Fruit fly (Drosophila melanogaster) whole organism, embryonic: ENCODE measurements around the gene CG2124.

ENCODE experiments used
- Aef1 ChIP-seq: fragments of 200-800 bp; sonication (Bioruptor generic); IDR thresholded peaks from 3 replicates; pipeline ENCODE4 v1.3.6; 2022; ENCODE audit warnings: missing biosample characterization, missing genetic modification characterization
- Atf-2 ChIP-seq: fragments of 200-800 bp; sonication (Bioruptor generic); optimal IDR thresholded peaks from 2 replicates; lab custom pipeline; 2016; ENCODE audit warnings: missing biosample characterization, missing genetic modification characterization
- BtbVII ChIP-seq: fragments of 200-800 bp; sonication (Bioruptor generic); optimal IDR thresholded peaks from 3 replicates; lab custom pipeline; 2017; ENCODE audit warnings: missing biosample characterization, mild to moderate bottlenecking, missing genetic modification characterization
- CG10147 ChIP-seq: fragments of 200-800 bp; sonication (Bioruptor generic); optimal IDR thresholded peaks from 2 replicates; lab custom pipeline; 2019; ENCODE audit warnings: missing biosample characterization, mild to moderate bottlenecking, missing genetic modification characterization, moderate library complexity
- CG10431 ChIP-seq: fragments of 200-800 bp; sonication (Bioruptor generic); optimal IDR thresholded peaks from 3 replicates; lab custom pipeline; 2018; ENCODE audit warnings: missing biosample characterization, mild to moderate bottlenecking, missing genetic modification characterization
- CG12769 ChIP-seq: fragments of 200-800 bp; sonication (Bioruptor generic); optimal IDR thresholded peaks from 2 replicates; lab custom pipeline; 2019; ENCODE audit warnings: missing biosample characterization, mild to moderate bottlenecking, missing genetic modification characterization, moderate library complexity
- CG13624 ChIP-seq: fragments of 200-800 bp; sonication (Bioruptor generic); optimal IDR thresholded peaks from 2 replicates; lab custom pipeline; 2016; ENCODE audit warnings: missing biosample characterization, missing genetic modification characterization
- CG15073 ChIP-seq: fragments of 200-800 bp; sonication (Bioruptor generic); optimal IDR thresholded peaks from 2 replicates; lab custom pipeline; 2016; ENCODE audit warnings: missing biosample characterization, missing genetic modification characterization
- CG15269 ChIP-seq: fragments of 200-800 bp; sonication (Bioruptor generic); optimal IDR thresholded peaks from 2 replicates; lab custom pipeline; 2018; ENCODE audit warnings: missing biosample characterization, mild to moderate bottlenecking, missing genetic modification characterization, moderate library complexity
- CG17186 ChIP-seq: fragments of 200-800 bp; sonication (Bioruptor generic); optimal IDR thresholded peaks from 3 replicates; lab custom pipeline; 2017; ENCODE audit warnings: missing biosample characterization, missing genetic modification reagents, missing genetic modification characterization
- CG17361 ChIP-seq: fragments of 200-800 bp; sonication (Bioruptor generic); IDR thresholded peaks from 3 replicates; pipeline ENCODE4 v1.3.6; 2022; ENCODE audit warnings: missing biosample characterization, missing genetic modification characterization
- CG1832 ChIP-seq: fragments of 200-800 bp; sonication (Bioruptor generic); optimal IDR thresholded peaks from 2 replicates; lab custom pipeline; 2017; ENCODE audit warnings: missing biosample characterization, mild to moderate bottlenecking, missing genetic modification characterization, inconsistent platforms
- CG18619 ChIP-seq: fragments of 200-800 bp; sonication (Bioruptor generic); optimal IDR thresholded peaks from 3 replicates; lab custom pipeline; 2017; ENCODE audit warnings: missing biosample characterization, mild to moderate bottlenecking, missing genetic modification characterization
- CG2129 ChIP-seq: fragments of 200-800 bp; sonication (Bioruptor generic); IDR thresholded peaks from 2 replicates; pipeline ENCODE4 v1.3.6; 2022; ENCODE audit warnings: missing biosample characterization, missing genetic modification characterization; ENCODE audit not compliant: partially characterized antibody
- CG2199 ChIP-seq: fragments of 200-800 bp; sonication (Bioruptor generic); IDR thresholded peaks from 3 replicates; pipeline ENCODE4 v1.3.6; 2022; ENCODE audit warnings: missing biosample characterization, missing genetic modification characterization
- CG31224 ChIP-seq: fragments of 200-800 bp; sonication (Bioruptor generic); IDR thresholded peaks from 2 replicates; pipeline ENCODE4 v1.3.6; 2022; ENCODE audit warnings: missing biosample characterization, missing genetic modification characterization
- CG3847 ChIP-seq: fragments of 200-800 bp; sonication (Bioruptor generic); IDR thresholded peaks from 2 replicates; pipeline ENCODE4 v1.3.6; 2022; ENCODE audit warnings: missing biosample characterization, missing genetic modification characterization
- CG4328 ChIP-seq: fragments of 200-800 bp; sonication (Bioruptor generic); optimal IDR thresholded peaks from 3 replicates; lab custom pipeline; 2017; ENCODE audit warnings: missing biosample characterization, missing genetic modification reagents, missing genetic modification characterization
- CG4617 ChIP-seq: fragments of 200-800 bp; sonication (Bioruptor generic); optimal IDR thresholded peaks from 3 replicates; lab custom pipeline; 2016; ENCODE audit warnings: missing biosample characterization, missing genetic modification characterization, borderline replicate concordance
- CG4730 ChIP-seq: fragments of 200-800 bp; sonication (Bioruptor generic); IDR thresholded peaks from 2 replicates; pipeline ENCODE4 v1.3.6; 2022; ENCODE audit warnings: missing biosample characterization, missing genetic modification characterization
- CG7786 ChIP-seq: fragments of 200-800 bp; sonication (Bioruptor generic); optimal IDR thresholded peaks from 2 replicates; lab custom pipeline; 2016; ENCODE audit warnings: missing biosample characterization, missing genetic modification characterization
- CG9609 ChIP-seq: fragments of 200-800 bp; sonication (Bioruptor generic); optimal IDR thresholded peaks from 3 replicates; lab custom pipeline; 2016; ENCODE audit warnings: missing biosample characterization, missing genetic modification characterization
- CG9932 ChIP-seq: fragments of 200-800 bp; sonication (Bioruptor generic); IDR thresholded peaks from 2 replicates; pipeline ENCODE4 v1.3.6; 2022; ENCODE audit warnings: missing biosample characterization, missing genetic modification characterization
- H2.0 ChIP-seq: fragments of 200-800 bp; sonication (Bioruptor generic); IDR thresholded peaks from 2 replicates; pipeline ENCODE4 v1.3.6; 2022; ENCODE audit warnings: missing biosample characterization, missing genetic modification characterization
- Hr78 ChIP-seq, 2 experiments: fragments of 200-800 bp in 1 of 2; fragments of >200 bp in 1 of 2; sonication (Bioruptor generic) in 1 of 2; optimal IDR thresholded peaks; 2 replicates each; lab custom pipeline; 2017 to 2019; ENCODE audit warnings: missing biosample characterization in 2 of 2, missing genetic modification characterization in 2 of 2, mild to moderate bottlenecking in 1 of 2, moderate library complexity in 1 of 2
- Jarid2 ChIP-seq: fragments of 200-800 bp; sonication (Bioruptor generic); optimal IDR thresholded peaks from 3 replicates; lab custom pipeline; 2017; ENCODE audit warnings: mild to moderate bottlenecking, missing biosample characterization, missing genetic modification reagents, missing genetic modification characterization
- Lhr ChIP-seq: fragments of 200-800 bp; sonication (Bioruptor generic); optimal IDR thresholded peaks from 3 replicates; lab custom pipeline; 2017; ENCODE audit warnings: mild to moderate bottlenecking, missing biosample characterization, missing genetic modification reagents, missing genetic modification characterization
- Med ChIP-seq: fragments of 200-800 bp; sonication (Bioruptor generic); peaks from one replicate; lab custom pipeline; 2016; ENCODE audit warnings: missing biosample characterization, missing genetic modification characterization, mild to moderate bottlenecking, inconsistent platforms, moderate library complexity
- Mrtf ChIP-seq: fragments of 200-800 bp; sonication (Bioruptor generic); IDR thresholded peaks from 3 replicates; pipeline ENCODE4 v1.3.6; 2022; ENCODE audit warnings: missing biosample characterization, missing genetic modification characterization
- NfI ChIP-seq: fragments of 200-800 bp; sonication (Bioruptor generic); optimal IDR thresholded peaks from 3 replicates; lab custom pipeline; 2018; ENCODE audit warnings: missing biosample characterization, mild to moderate bottlenecking, missing genetic modification characterization, moderate library complexity
- Poxn ChIP-seq: fragments of 200-800 bp; sonication (Bioruptor generic); IDR thresholded peaks from 2 replicates; pipeline ENCODE4 v1.3.6; 2022; ENCODE audit warnings: missing biosample characterization, missing genetic modification characterization
- Taf1 ChIP-seq: fragments of 200-800 bp; sonication (Bioruptor generic); IDR thresholded peaks from 2 replicates; pipeline ENCODE4 v1.3.6; 2022; ENCODE audit warnings: missing biosample characterization, missing genetic modification characterization
- ac ChIP-seq: fragments of 200-800 bp; sonication (Bioruptor generic); optimal IDR thresholded peaks from 3 replicates; lab custom pipeline; 2017; ENCODE audit warnings: missing biosample characterization, mild to moderate bottlenecking, missing genetic modification characterization
- bbx ChIP-seq: fragments of 200-800 bp; sonication (Bioruptor generic); IDR thresholded peaks from 2 replicates; pipeline ENCODE4 v1.3.6; 2022; ENCODE audit warnings: missing biosample characterization, missing genetic modification characterization; ENCODE audit not compliant: partially characterized antibody
- cato ChIP-seq: fragments of 200-800 bp; sonication (Bioruptor generic); optimal IDR thresholded peaks from 2 replicates; lab custom pipeline; 2016; ENCODE audit warnings: missing biosample characterization, missing genetic modification characterization, borderline replicate concordance
- dati ChIP-seq: fragments of 200-800 bp; sonication (Bioruptor generic); IDR thresholded peaks from 2 replicates; pipeline ENCODE4 v1.3.6; 2022; ENCODE audit warnings: missing biosample characterization, missing genetic modification characterization
- dm ChIP-seq: fragments of 200-800 bp; sonication (Bioruptor generic); optimal IDR thresholded peaks from 3 replicates; lab custom pipeline; 2016; ENCODE audit warnings: missing biosample characterization, missing genetic modification characterization
- fd64A ChIP-seq: fragments of 200-800 bp; sonication (Bioruptor generic); optimal IDR thresholded peaks from 3 replicates; lab custom pipeline; 2018; ENCODE audit warnings: missing biosample characterization, mild to moderate bottlenecking, missing genetic modification characterization
- gt ChIP-seq: fragments of 200-800 bp; sonication (Bioruptor generic); IDR thresholded peaks from 2 replicates; pipeline ENCODE4 v1.3.6; 2022; ENCODE audit warnings: missing biosample characterization, missing genetic modification characterization
- hth ChIP-seq: fragments of >200 bp; optimal IDR thresholded peaks from 2 replicates; lab custom pipeline; 2017; ENCODE audit warnings: inconsistent platforms
- klu ChIP-seq: fragments of 200-800 bp; sonication (Bioruptor generic); IDR thresholded peaks from 2 replicates; pipeline ENCODE4 v1.3.6; 2022; ENCODE audit warnings: missing biosample characterization, missing genetic modification characterization
- lmd ChIP-seq: fragments of 200-800 bp; sonication (Bioruptor generic); IDR thresholded peaks from 2 replicates; pipeline ENCODE4 v1.3.6; 2022; ENCODE audit warnings: missing biosample characterization, missing genetic modification characterization
- pb ChIP-seq: fragments of 200-800 bp; sonication (Bioruptor generic); optimal IDR thresholded peaks from 3 replicates; lab custom pipeline; 2016; ENCODE audit warnings: missing biosample characterization, missing genetic modification characterization
- sc ChIP-seq, 3 experiments: fragments of >200 bp in 2 of 3; fragments of 200-800 bp in 1 of 3; sonication (Bioruptor generic) in 1 of 3; optimal IDR thresholded peaks; 2 replicates in 2 of 3; 3 replicates in 1 of 3; lab custom pipeline; 2017; ENCODE audit warnings: mild to moderate bottlenecking in 1 of 3, missing biosample characterization in 1 of 3, missing genetic modification characterization in 1 of 3, missing genetic modification reagents in 1 of 3
- schlank ChIP-seq: fragments of 200-800 bp; sonication (Bioruptor generic); optimal IDR thresholded peaks from 2 replicates; lab custom pipeline; 2018; ENCODE audit warnings: missing biosample characterization, mild to moderate bottlenecking, missing genetic modification characterization
- scrt ChIP-seq: fragments of 200-800 bp; sonication (Bioruptor generic); optimal IDR thresholded peaks from 2 replicates; lab custom pipeline; 2018; ENCODE audit warnings: missing biosample characterization, mild to moderate bottlenecking, missing genetic modification characterization, moderate library complexity
- slp2 ChIP-seq: fragments of 200-800 bp; sonication (Bioruptor generic); optimal IDR thresholded peaks from 2 replicates; lab custom pipeline; 2016; ENCODE audit warnings: missing biosample characterization, missing genetic modification characterization
- sr ChIP-seq: fragments of 200-800 bp; sonication (Bioruptor generic); IDR thresholded peaks from 3 replicates; pipeline ENCODE4 v1.3.6; 2022; ENCODE audit warnings: missing biosample characterization, missing genetic modification characterization
- tap ChIP-seq: fragments of 200-800 bp; optimal IDR thresholded peaks from 3 replicates; lab custom pipeline; 2019; ENCODE audit warnings: missing biosample characterization, mild to moderate bottlenecking, missing genetic modification characterization, moderate library complexity
- twi ChIP-seq: fragments of 200-800 bp; optimal IDR thresholded peaks from 2 replicates; lab custom pipeline; 2019; ENCODE audit warnings: missing biosample characterization, mild to moderate bottlenecking, missing genetic modification characterization, moderate library complexity
- unc-4 ChIP-seq: fragments of 200-800 bp; sonication (Bioruptor generic); IDR thresholded peaks from 2 replicates; pipeline ENCODE4 v1.3.6; 2022; ENCODE audit warnings: missing biosample characterization, missing genetic modification characterization; ENCODE audit not compliant: partially characterized antibody
- yki ChIP-seq: fragments of >200 bp; optimal IDR thresholded peaks from 3 replicates; lab custom pipeline; 2018

CG2124 gene

DNA sequence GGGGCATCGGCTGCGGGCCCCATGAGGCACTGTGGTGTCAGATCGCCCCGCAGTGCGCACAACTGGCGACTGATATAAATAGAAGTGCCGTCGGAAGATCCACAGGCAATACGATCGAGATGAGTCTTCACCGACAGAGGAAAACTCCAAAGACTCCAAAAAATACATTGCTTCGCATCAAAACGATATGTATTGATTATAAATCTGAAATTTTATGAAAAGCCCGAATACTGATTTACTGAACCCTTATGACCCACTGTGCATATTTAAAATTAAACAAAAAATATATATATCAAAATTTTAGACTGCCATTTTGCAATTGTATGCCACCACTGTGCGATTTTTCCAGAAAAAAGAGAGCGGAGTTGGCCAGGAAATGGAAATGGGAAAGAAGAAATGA is 38.5 kb upstream of the CG2124 start (continued):
- TF ChIP-seq CG9609 (GFP tag; lab: Kevin White, UChicago) = no peak
- no peak for TF ChIP-seq Taf1 (GFP tag; lab: Robert Waterston, UW)
- no peak for TF ChIP-seq hth (lab: Kevin White, UChicago)
- no peak for TF ChIP-seq CG13624 (GFP tag; lab: Kevin White, UChicago)
- no peak for TF ChIP-seq scrt (GFP tag; lab: Kevin White, UChicago)
- TF ChIP-seq CG15073 (GFP tag; lab: Kevin White, UChicago) = no peak
- TF ChIP-seq Aef1 (GFP tag; lab: Robert Waterston, UW) = no peak
- no peak for TF ChIP-seq CG4730 (GFP tag; lab: Robert Waterston, UW)
- TF ChIP-seq slp2 = no peak
- no peak for TF ChIP-seq BtbVII
- no peak for TF ChIP-seq Med (GFP tag; lab: Kevin White, UChicago)
- no peak for TF ChIP-seq Jarid2
- no peak for TF ChIP-seq bbx
- TF ChIP-seq Hr78 (GFP tag; optimal IDR thresholded peaks at IDR 0.05; lab: Kevin White, UChicago) = peak in 1 of 2 experiments; percentile 7
- no peak for TF ChIP-seq CG17186 (GFP tag; lab: Kevin White, UChicago)
- TF ChIP-seq CG4328 (GFP tag; lab: Kevin White, UChicago) = no peak
- TF ChIP-seq CG12769 (tag; lab: Kevin White, UChicago) = no peak
- TF ChIP-seq CG10431 (GFP tag; lab: Kevin White, UChicago) = peak; percentile 13
- peak; percentile 49; the same call in 1 of the 2 replicates for TF ChIP-seq lmd (GFP tag; lab: Robert Waterston, UW)
- TF ChIP-seq CG18619 (GFP tag; lab: Kevin White, UChicago) = peak; percentile 20
- no peak for TF ChIP-seq klu
- TF ChIP-seq CG4617 (GFP tag; lab: Kevin White, UChicago) = no peak
- no peak for TF ChIP-seq yki (lab: Kevin White, UChicago)
- no peak for TF ChIP-seq CG7786 (GFP tag; lab: Kevin White, UChicago)
- TF ChIP-seq twi (tag; lab: Kevin White, UChicago) = no peak
- TF ChIP-seq dm (GFP tag; lab: Kevin White, UChicago) = no peak
- no peak for TF ChIP-seq Poxn (GFP tag; lab: Robert Waterston, UW)
- no peak for TF ChIP-seq sc (optimal IDR thresholded peaks at IDR 0.05; lab: Kevin White, UChicago)
- peak; percentile 41 for TF ChIP-seq sc (GFP tag; optimal IDR thresholded peaks at IDR 0.05; lab: Kevin White, UChicago)
- no peak for TF ChIP-seq pb (GFP tag; lab: Kevin White, UChicago)
- TF ChIP-seq Lhr (GFP tag; lab: Kevin White, UChicago) = peak; percentile 10
- no peak for TF ChIP-seq CG9932 (GFP tag; lab: Robert Waterston, UW)
- no peak for TF ChIP-seq CG3847 (GFP tag; lab: Robert Waterston, UW)
- TF ChIP-seq sr (GFP tag; lab: Robert Waterston, UW) = no peak
- TF ChIP-seq cato (GFP tag; lab: Kevin White, UChicago) = no peak
- no peak for TF ChIP-seq unc-4 (GFP tag; lab: Robert Waterston, UW)
- no peak for TF ChIP-seq dati
- TF ChIP-seq schlank (tag; lab: Kevin White, UChicago) = no peak
- peak; percentile 29 for TF ChIP-seq CG15269 (tag; lab: Kevin White, UChicago)
- TF ChIP-seq gt (GFP tag; lab: Robert Waterston, UW) = no peak
- no peak for TF ChIP-seq CG31224 (GFP tag; lab: Robert Waterston, UW)
- no peak for TF ChIP-seq CG2199 (GFP tag; lab: Robert Waterston, UW)
- TF ChIP-seq NfI (GFP tag; lab: Kevin White, UChicago) = peak; percentile 17
- no peak for TF ChIP-seq Mrtf (GFP tag; lab: Robert Waterston, UW)
- TF ChIP-seq H2.0 = peak; percentile 9; the same call in 1 of the 2 replicates
- 0 out of 3 replicates have a peak, but pooled peaks have one; percentile 36 for TF ChIP-seq CG17361 (GFP tag; lab: Robert Waterston, UW)
- peak; percentile 37 for TF ChIP-seq tap (tag; lab: Kevin White, UChicago)
- no peak for TF ChIP-seq Atf-2 (GFP tag; lab: Kevin White, UChicago)
- TF ChIP-seq CG10147 (GFP tag; lab: Kevin White, UChicago) = no peak
- TF ChIP-seq fd64A = no peak
- no peak for TF ChIP-seq CG1832 (GFP tag; lab: Kevin White, UChicago)
- no peak for TF ChIP-seq CG2129 (GFP tag; lab: Robert Waterston, UW)
- TF ChIP-seq ac (GFP tag; lab: Kevin White, UChicago) = no peak
